Worm (Caenorhabditis elegans): ENCODE results near the gene F53B1.3.

- TF ChIP-seq unc-130 (tag; optimal IDR thresholded peaks at IDR 0.05) (no peak), fos-1 (tag; optimal IDR thresholded peaks at IDR 0.05) (no peak), nhr-77 (tag; optimal IDR thresholded peaks at IDR 0.05) (no peak), alr-1 (tag; optimal IDR thresholded peaks at IDR 0.05; ENCODE audit: borderline replicate concordance) (no peak)
Measured at ce11 chrX:2084019-2084418, 21.4 kb upstream of the F53B1.3 start, which contains the start of gene F49H12.3.

Measured in whole organism, L1 larva.